Worm (Caenorhabditis elegans) whole organism, L3 larva: ENCODE data around the gene ZK688.1.

ENCODE experiments used
- ceh-28 ChIP-seq: fragments of 150-350 bp; optimal IDR thresholded peaks from 2 replicates; lab custom pipeline; 2014; ENCODE audit warnings: missing biosample characterization, missing genetic modification reagents, missing genetic modification characterization
- egl-27 ChIP-seq: sonication (generic microtip); optimal IDR thresholded peaks from 4 replicates; lab custom pipeline; 2017; ENCODE audit warnings: missing biosample characterization, missing genetic modification reagents, missing genetic modification characterization
- egl-5 ChIP-seq: fragments of 150-350 bp; optimal IDR thresholded peaks from 2 replicates; lab custom pipeline; 2017; ENCODE audit warnings: missing biosample characterization, missing genetic modification reagents, missing genetic modification characterization, inconsistent platforms
- elt-1 ChIP-seq: fragments of 150-350 bp; optimal IDR thresholded peaks from 2 replicates; lab custom pipeline; 2014; ENCODE audit warnings: missing biosample characterization, missing genetic modification characterization
- elt-3 ChIP-seq, 3 experiments: fragments of 150-350 bp in 1 of 3; sonication (generic microtip) in 2 of 3; optimal IDR thresholded peaks; 2 replicates in 2 of 3; 4 replicates in 1 of 3; lab custom pipeline; 2014 to 2017; ENCODE audit warnings: missing biosample characterization in 3 of 3, missing genetic modification characterization in 3 of 3
- fkh-2 ChIP-seq: fragments of 150-350 bp; optimal IDR thresholded peaks from 2 replicates; lab custom pipeline; 2014; ENCODE audit warnings: missing biosample characterization, missing genetic modification reagents, missing genetic modification characterization
- fos-1 ChIP-seq: fragments of 150-350 bp; optimal IDR thresholded peaks from 2 replicates; lab custom pipeline; 2014; ENCODE audit warnings: missing biosample characterization, missing genetic modification characterization
- nhr-25 ChIP-seq: sonication (generic microtip); optimal IDR thresholded peaks from 2 replicates; lab custom pipeline; 2017; ENCODE audit warnings: missing biosample characterization, missing genetic modification characterization

- TF ChIP-seq elt-3 (tag; optimal IDR thresholded peaks at IDR 0.05; lab: Kevin White, UChicago) (no peak), nhr-25 (no peak), egl-5 (tag; lab: Kevin White, UChicago) (no peak), egl-27 (tag; lab: Kevin White, UChicago) (no peak), elt-1 (no peak), ceh-28 (no peak), fos-1 (tag; lab: Kevin White, UChicago) (no peak), fkh-2 (no peak)
These were observed 17.0 kb upstream of the ZK688.1 start for ce11 chrIII:7892333-7892732.
